Fruit fly (Drosophila melanogaster) whole organism, embryonic: ENCODE measurements around the gene CG9747.
A peak's percentile ranks its signal among the peaks of the same experiment; 100 is the strongest.

Experiments used
- B-H2 ChIP-seq: fragments of 200-800 bp; sonication (Bioruptor generic); optimal IDR thresholded peaks from 2 replicates; lab custom pipeline; 2018; ENCODE audit warnings: missing biosample characterization, mild to moderate bottlenecking, missing genetic modification characterization
- Bdp1 ChIP-seq: fragments of 200-800 bp; sonication (Bioruptor generic); optimal IDR thresholded peaks from 3 replicates; lab custom pipeline; 2016; ENCODE audit warnings: missing biosample characterization, missing genetic modification characterization
- C15 ChIP-seq: fragments of 200-800 bp; sonication (Bioruptor generic); IDR thresholded peaks from 3 replicates; pipeline ENCODE4 v1.3.6; 2022; ENCODE audit warnings: missing biosample characterization, missing genetic modification characterization
- CG10543 ChIP-seq: fragments of 200-800 bp; sonication (Bioruptor generic); optimal IDR thresholded peaks from 3 replicates; lab custom pipeline; 2017; ENCODE audit warnings: missing biosample characterization, mild to moderate bottlenecking, missing genetic modification characterization, moderate library complexity
- CG12071 ChIP-seq: fragments of 200-800 bp; sonication (Bioruptor generic); optimal IDR thresholded peaks from 3 replicates; lab custom pipeline; 2018; ENCODE audit warnings: missing biosample characterization, mild to moderate bottlenecking, missing genetic modification characterization
- CG12391 ChIP-seq: fragments of 200-800 bp; sonication (Bioruptor generic); optimal IDR thresholded peaks from 3 replicates; lab custom pipeline; 2018; ENCODE audit warnings: missing biosample characterization, mild to moderate bottlenecking, missing genetic modification characterization, moderate library complexity
- CG13624 ChIP-seq: fragments of 200-800 bp; sonication (Bioruptor generic); optimal IDR thresholded peaks from 2 replicates; lab custom pipeline; 2016; ENCODE audit warnings: missing biosample characterization, missing genetic modification characterization
- CG14050 ChIP-seq: fragments of 200-800 bp; sonication (Bioruptor generic); IDR thresholded peaks from 3 replicates; pipeline ENCODE4 v1.3.6; 2022; ENCODE audit warnings: missing biosample characterization, missing genetic modification characterization
- CG16863 ChIP-seq: fragments of 200-800 bp; sonication (Bioruptor generic); optimal IDR thresholded peaks from 3 replicates; lab custom pipeline; 2016; ENCODE audit warnings: missing biosample characterization, missing genetic modification characterization
- CG17829 ChIP-seq: fragments of 200-800 bp; optimal IDR thresholded peaks from 2 replicates; lab custom pipeline; 2019; ENCODE audit warnings: missing biosample characterization, mild to moderate bottlenecking, missing genetic modification characterization, moderate library complexity
- CG17912 ChIP-seq: fragments of 200-800 bp; sonication (Bioruptor generic); optimal IDR thresholded peaks from 2 replicates; lab custom pipeline; 2018; ENCODE audit warnings: missing biosample characterization, mild to moderate bottlenecking, missing genetic modification characterization
- CG2712 ChIP-seq: fragments of 200-800 bp; optimal IDR thresholded peaks from 3 replicates; lab custom pipeline; 2019; ENCODE audit warnings: missing biosample characterization, mild to moderate bottlenecking, missing genetic modification characterization, moderate library complexity
- CG30431 ChIP-seq: fragments of 200-800 bp; sonication (Bioruptor generic); optimal IDR thresholded peaks from 2 replicates; lab custom pipeline; 2017; ENCODE audit warnings: missing biosample characterization, missing genetic modification characterization
- CG4282 ChIP-seq: fragments of 200-800 bp; sonication (Bioruptor generic); optimal IDR thresholded peaks from 2 replicates; lab custom pipeline; 2016; ENCODE audit warnings: missing biosample characterization, missing genetic modification characterization
- CG43689 ChIP-seq: fragments of 200-800 bp; sonication (Bioruptor generic); IDR thresholded peaks from 2 replicates; pipeline ENCODE4 v1.3.6; 2022; ENCODE audit warnings: missing biosample characterization, missing genetic modification characterization
- CG4424 ChIP-seq: fragments of 200-800 bp; sonication (Bioruptor generic); optimal IDR thresholded peaks from 3 replicates; lab custom pipeline; 2016; ENCODE audit warnings: missing biosample characterization, missing genetic modification characterization
- CG4707 ChIP-seq: fragments of 200-800 bp; sonication (Bioruptor generic); optimal IDR thresholded peaks from 2 replicates; lab custom pipeline; 2018; ENCODE audit warnings: missing biosample characterization, mild to moderate bottlenecking, missing genetic modification characterization, moderate library complexity
- CG6854 ChIP-seq: fragments of 200-800 bp; sonication (Bioruptor generic); optimal IDR thresholded peaks from 3 replicates; lab custom pipeline; 2017; ENCODE audit warnings: missing biosample characterization, mild to moderate bottlenecking, missing genetic modification characterization
- CG7271 ChIP-seq: fragments of 200-800 bp; sonication (Bioruptor generic); optimal IDR thresholded peaks from 2 replicates; lab custom pipeline; 2018; ENCODE audit warnings: missing biosample characterization, mild to moderate bottlenecking, missing genetic modification characterization, moderate library complexity
- CG7786 ChIP-seq: fragments of 200-800 bp; sonication (Bioruptor generic); optimal IDR thresholded peaks from 2 replicates; lab custom pipeline; 2016; ENCODE audit warnings: missing biosample characterization, missing genetic modification characterization
- CG7839 ChIP-seq: fragments of 200-800 bp; sonication (Bioruptor generic); optimal IDR thresholded peaks from 3 replicates; lab custom pipeline; 2018; ENCODE audit warnings: missing biosample characterization, mild to moderate bottlenecking, missing genetic modification characterization, moderate library complexity
- CG9215 ChIP-seq: fragments of 200-800 bp; sonication (Bioruptor generic); IDR thresholded peaks from 2 replicates; pipeline ENCODE4 v1.3.6; 2022; ENCODE audit warnings: missing biosample characterization, missing genetic modification characterization
- Chrac-16 ChIP-seq: fragments of 200-800 bp; sonication (Bioruptor generic); optimal IDR thresholded peaks from 3 replicates; lab custom pipeline; 2016; ENCODE audit warnings: missing biosample characterization, missing genetic modification characterization
- CrebB ChIP-seq: fragments of 200-800 bp; sonication (Bioruptor generic); optimal IDR thresholded peaks from 3 replicates; lab custom pipeline; 2018; ENCODE audit warnings: missing biosample characterization, mild to moderate bottlenecking, missing genetic modification characterization
- Hand ChIP-seq: fragments of 200-800 bp; sonication (Bioruptor generic); optimal IDR thresholded peaks from 2 replicates; lab custom pipeline; 2017; ENCODE audit warnings: mild to moderate bottlenecking, missing biosample characterization, missing genetic modification reagents, missing genetic modification characterization
- Hr78 ChIP-seq, 2 experiments: fragments of 200-800 bp in 1 of 2; fragments of >200 bp in 1 of 2; sonication (Bioruptor generic) in 1 of 2; optimal IDR thresholded peaks; 2 replicates each; lab custom pipeline; 2017 to 2019; ENCODE audit warnings: missing biosample characterization in 2 of 2, missing genetic modification characterization in 2 of 2, mild to moderate bottlenecking in 1 of 2, moderate library complexity in 1 of 2
- Hsf ChIP-seq: fragments of 200-800 bp; sonication (Bioruptor generic); optimal IDR thresholded peaks from 3 replicates; lab custom pipeline; 2016; ENCODE audit warnings: missing biosample characterization, missing genetic modification characterization
- Six4 ChIP-seq: fragments of 200-800 bp; sonication (Bioruptor generic); optimal IDR thresholded peaks from 2 replicates; lab custom pipeline; 2016; ENCODE audit warnings: missing biosample characterization, missing genetic modification characterization
- Sox102F ChIP-seq: fragments of 200-800 bp; sonication (Bioruptor generic); optimal IDR thresholded peaks from 2 replicates; lab custom pipeline; 2018; ENCODE audit warnings: missing biosample characterization, mild to moderate bottlenecking, missing genetic modification characterization, moderate library complexity
- Usf ChIP-seq: fragments of 200-800 bp; sonication (Bioruptor generic); optimal IDR thresholded peaks from 2 replicates; lab custom pipeline; 2017; ENCODE audit warnings: missing genotype, missing biosample characterization, missing genetic modification characterization
- ara ChIP-seq: fragments of 200-800 bp; sonication (Bioruptor generic); IDR thresholded peaks from 2 replicates; pipeline ENCODE4 v1.3.6; 2022; ENCODE audit warnings: missing biosample characterization, missing genetic modification characterization
- bigmax ChIP-seq: fragments of 200-800 bp; sonication (Bioruptor generic); optimal IDR thresholded peaks from 2 replicates; lab custom pipeline; 2018; ENCODE audit warnings: missing biosample characterization, mild to moderate bottlenecking, missing genetic modification characterization
- bowl ChIP-seq: fragments of 200-800 bp; sonication (Bioruptor generic); IDR thresholded peaks from 2 replicates; pipeline ENCODE4 v1.3.6; 2022; ENCODE audit warnings: missing biosample characterization, missing genetic modification characterization
- chif ChIP-seq, 2 experiments: fragments of 200-800 bp; sonication (Bioruptor generic); optimal IDR thresholded peaks; 3 replicates each; lab custom pipeline; 2016; ENCODE audit warnings: missing biosample characterization in 2 of 2, missing genetic modification characterization in 2 of 2
- crp ChIP-seq, 2 experiments: fragments of 200-800 bp; sonication (Bioruptor generic); optimal IDR thresholded peaks; 2 replicates in 1 of 2; 3 replicates in 1 of 2; lab custom pipeline; 2017; ENCODE audit warnings: missing biosample characterization in 2 of 2, missing genetic modification characterization in 2 of 2, mild to moderate bottlenecking in 1 of 2, moderate library complexity in 1 of 2
- dati ChIP-seq: fragments of 200-800 bp; sonication (Bioruptor generic); IDR thresholded peaks from 2 replicates; pipeline ENCODE4 v1.3.6; 2022; ENCODE audit warnings: missing biosample characterization, missing genetic modification characterization
- eyg ChIP-seq: fragments of 200-800 bp; sonication (Bioruptor generic); optimal IDR thresholded peaks from 3 replicates; lab custom pipeline; 2016; ENCODE audit warnings: missing biosample characterization, missing genetic modification characterization
- gcm2 ChIP-seq: fragments of 200-800 bp; sonication (Bioruptor generic); optimal IDR thresholded peaks from 2 replicates; lab custom pipeline; 2016; ENCODE audit warnings: missing biosample characterization, missing genetic modification characterization
- grau ChIP-seq: fragments of 200-800 bp; optimal IDR thresholded peaks from 3 replicates; lab custom pipeline; 2019; ENCODE audit warnings: missing biosample characterization, mild to moderate bottlenecking, missing genetic modification characterization, moderate library complexity
- jigr1 ChIP-seq: fragments of 200-800 bp; sonication (Bioruptor generic); IDR thresholded peaks from 3 replicates; pipeline ENCODE4 v1.3.6; 2022; ENCODE audit warnings: missing biosample characterization, missing genetic modification characterization
- klu ChIP-seq: fragments of 200-800 bp; sonication (Bioruptor generic); IDR thresholded peaks from 2 replicates; pipeline ENCODE4 v1.3.6; 2022; ENCODE audit warnings: missing biosample characterization, missing genetic modification characterization
- mirr ChIP-seq: fragments of 200-800 bp; sonication (Bioruptor generic); optimal IDR thresholded peaks from 3 replicates; lab custom pipeline; 2018; ENCODE audit warnings: missing biosample characterization, mild to moderate bottlenecking, missing genetic modification characterization
- nerfin-1 ChIP-seq: fragments of 200-800 bp; sonication (Bioruptor generic); optimal IDR thresholded peaks from 3 replicates; lab custom pipeline; 2019; ENCODE audit warnings: missing biosample characterization, mild to moderate bottlenecking, missing genetic modification characterization, moderate library complexity
- oc ChIP-seq: fragments of 200-800 bp; sonication (Bioruptor generic); optimal IDR thresholded peaks from 2 replicates; lab custom pipeline; 2018; ENCODE audit warnings: missing biosample characterization, mild to moderate bottlenecking, missing genetic modification characterization, moderate library complexity
- otp ChIP-seq: fragments of 200-800 bp; sonication (Bioruptor generic); IDR thresholded peaks from 3 replicates; pipeline ENCODE4, ENCODE4 v1.3.6; 2022; ENCODE audit warnings: missing biosample characterization, missing genetic modification characterization
- pan ChIP-seq, 4 experiments: fragments of >200 bp in 3 of 4; fragments of 200-800 bp in 1 of 4; sonication (Bioruptor generic) in 1 of 4; optimal IDR thresholded peaks in 3 of 4; IDR thresholded peaks in 1 of 4; 2 replicates each; pipeline versions ENCODE4 v1.3.6 to Lab custom; 2017 to 2022; ENCODE audit warnings: missing biosample characterization in 2 of 4, missing genetic modification characterization in 2 of 4, mixed read lengths in 1 of 4
- pum ChIP-seq: fragments of 200-800 bp; sonication (Bioruptor generic); optimal IDR thresholded peaks from 2 replicates; lab custom pipeline; 2016; ENCODE audit warnings: missing biosample characterization, missing genetic modification characterization
- sima ChIP-seq: fragments of 200-800 bp; sonication (Bioruptor generic); optimal IDR thresholded peaks from 2 replicates; lab custom pipeline; 2016; ENCODE audit warnings: missing biosample characterization, missing genetic modification characterization
- trem ChIP-seq: fragments of 200-800 bp; optimal IDR thresholded peaks from 3 replicates; lab custom pipeline; 2019; ENCODE audit warnings: missing biosample characterization, mild to moderate bottlenecking, missing genetic modification characterization, moderate library complexity
- zen ChIP-seq: fragments of 200-800 bp; sonication (Bioruptor generic); optimal IDR thresholded peaks from 3 replicates; lab custom pipeline; 2018; ENCODE audit warnings: missing biosample characterization, mild to moderate bottlenecking, missing genetic modification characterization, moderate library complexity
- zfh2 ChIP-seq: fragments of 200-800 bp; sonication (Bioruptor generic); optimal IDR thresholded peaks from 2 replicates; lab custom pipeline; 2016; ENCODE audit warnings: missing biosample characterization, missing genetic modification characterization

The CG9747 gene

DNA sequence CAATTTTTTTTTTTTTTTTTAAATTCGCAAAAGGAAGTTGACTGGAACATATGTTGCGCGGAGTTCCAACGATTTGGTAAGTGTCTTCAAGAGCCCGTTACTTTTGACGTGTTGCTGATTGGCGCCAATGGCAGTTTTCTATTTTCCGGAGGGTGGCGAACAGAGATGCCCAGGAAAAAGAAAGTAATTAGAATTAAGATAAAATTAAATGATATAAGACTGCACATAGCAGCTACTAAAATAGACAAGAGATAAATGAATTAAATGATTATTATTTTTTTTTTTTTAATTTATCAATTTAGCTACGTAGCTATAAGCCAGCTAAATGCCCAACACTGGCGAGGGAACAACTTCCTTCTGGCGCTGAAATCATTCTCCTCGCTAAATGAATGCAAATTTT is 31.2 kb upstream of the CG9747 start (continued):
- TF ChIP-seq trem (tag; lab: Kevin White, UChicago) (peak; percentile 16), zen (tag; lab: Kevin White, UChicago) (peak; percentile 47), nerfin-1 (tag; lab: Kevin White, UChicago) (no peak), CG4707 (no peak), CG4424 (GFP tag; lab: Kevin White, UChicago) (no peak), CG7786 (no peak), klu (no peak), Usf (GFP tag; lab: Kevin White, UChicago) (no peak), CG10543 (GFP tag; lab: Kevin White, UChicago) (no peak), otp (GFP tag; lab: Robert Waterston, UW) (0 out of 3 replicates have a peak, but pooled peaks have one; percentile 12), pan (optimal IDR thresholded peaks at IDR 0.05; lab: Kevin White, UChicago) (no peak), pan (GFP tag; optimal IDR thresholded peaks at IDR 0.05 in 1 of 2, IDR thresholded peaks at IDR 0.05 in 1 of 2) (peak in 1 of 2 experiments; percentile 50), CG43689 (GFP tag; lab: Robert Waterston, UW) (no peak), Chrac-16 (GFP tag; lab: Kevin White, UChicago) (no peak), CG17829 (tag; lab: Kevin White, UChicago) (no peak), sima (no peak), zfh2 (GFP tag; lab: Kevin White, UChicago) (no peak), CG12071 (GFP tag; lab: Kevin White, UChicago) (no peak), Hr78 (GFP tag; optimal IDR thresholded peaks at IDR 0.05; lab: Kevin White, UChicago) (no peak), CG14050 (GFP tag; lab: Robert Waterston, UW) (no peak), eyg (no peak), crp (GFP tag; optimal IDR thresholded peaks at IDR 0.05; lab: Kevin White, UChicago) (no peak), Sox102F (GFP tag; lab: Kevin White, UChicago) (peak; percentile 35), mirr (GFP tag; lab: Kevin White, UChicago) (no peak), oc (tag; lab: Kevin White, UChicago) (no peak), jigr1 (no peak), C15 (no peak), Six4 (GFP tag; lab: Kevin White, UChicago) (no peak), CG12391 (tag; lab: Kevin White, UChicago) (peak; percentile 61), B-H2 (GFP tag; lab: Kevin White, UChicago) (no peak), CG16863 (GFP tag; lab: Kevin White, UChicago) (no peak), CrebB (tag; lab: Kevin White, UChicago) (no peak), gcm2 (GFP tag; lab: Kevin White, UChicago) (no peak), chif (GFP tag; optimal IDR thresholded peaks at IDR 0.05; lab: Kevin White, UChicago) (no peak), Hand (no peak), CG4282 (GFP tag; lab: Kevin White, UChicago) (no peak), Bdp1 (GFP tag; lab: Kevin White, UChicago) (no peak), Hsf (GFP tag; lab: Kevin White, UChicago) (peak; percentile 3), CG30431 (GFP tag; lab: Kevin White, UChicago) (peak; percentile 9), bigmax (no peak), grau (tag; lab: Kevin White, UChicago) (peak; percentile 18), ara (GFP tag; lab: Robert Waterston, UW) (peak; percentile 60; the same call in 1 of the 2 replicates), CG6854 (GFP tag; lab: Kevin White, UChicago) (no peak), CG9215 (GFP tag; lab: Robert Waterston, UW) (no peak), CG13624 (GFP tag; lab: Kevin White, UChicago) (no peak), dati (GFP tag; lab: Robert Waterston, UW) (no peak), CG2712 (peak; percentile 55), pum (GFP tag; lab: Kevin White, UChicago) (no peak), CG17912 (GFP tag; lab: Kevin White, UChicago) (no peak), CG7839 (tag; lab: Kevin White, UChicago) (peak; percentile 41), CG7271 (no peak), bowl (GFP tag; lab: Robert Waterston, UW) (no peak)
